Worm (Caenorhabditis elegans): ENCODE results near the gene rpn-2.
A peak's percentile ranks its signal among the peaks of the same experiment; 100 is the strongest.

rpn-2 gene

DNA sequence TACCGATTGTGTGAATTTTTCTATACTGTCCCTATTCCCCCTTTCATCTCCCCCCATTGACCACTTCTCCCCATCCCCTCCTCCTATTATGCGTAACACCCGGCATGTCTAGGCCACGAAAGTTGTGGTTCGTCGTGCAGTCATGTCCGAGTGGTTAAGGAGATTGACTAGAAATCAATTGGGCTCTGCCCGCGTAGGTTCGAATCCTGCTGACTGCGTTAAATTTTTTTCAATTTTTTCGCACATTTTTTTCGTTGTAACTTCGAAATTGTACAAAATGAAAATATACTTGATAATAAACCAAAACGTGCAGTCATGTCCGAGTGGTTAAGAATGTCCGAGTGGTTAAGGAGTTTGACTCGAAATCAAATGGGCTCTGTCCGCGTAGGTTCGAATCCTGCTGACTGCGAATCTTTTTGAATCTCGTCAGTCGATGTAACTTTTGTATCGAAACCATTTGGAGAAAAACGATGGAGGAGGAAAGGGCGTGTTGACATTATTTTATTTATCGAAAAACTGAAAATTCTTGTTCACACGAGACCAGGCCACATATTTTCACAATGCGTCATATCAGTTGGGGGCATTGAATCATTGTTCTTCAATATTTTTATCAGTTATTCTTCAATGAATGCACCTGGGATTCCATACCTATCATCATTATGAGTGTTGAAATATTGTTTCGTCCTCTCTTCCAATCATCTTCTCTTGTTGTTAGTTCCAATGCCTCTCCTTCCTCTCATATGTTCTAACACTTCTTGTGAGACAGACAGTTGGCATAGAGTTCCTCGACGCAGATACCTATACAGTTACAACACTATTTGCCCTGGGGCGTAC lies 40.1 kb upstream of the rpn-2 start, which contains the start of gene nfm-1 (continued):
- TF ChIP-seq nhr-111 (GFP tag; optimal IDR thresholded peaks at IDR 0.05) (peak; percentile 70), hif-1 (tag; optimal IDR thresholded peaks at IDR 0.05) (peak in 1 of 2 experiments; percentile 53), zip-11 (GFP tag; IDR thresholded peaks at IDR 0.05) (peak; percentile 70; the same call in 1 of the 2 replicates), zfp-3 (GFP tag; conservative IDR thresholded peaks at IDR 0.05) (peak; percentile 69; the same call in 1 of the 2 replicates), gei-8 (GFP tag; optimal IDR thresholded peaks at IDR 0.05) (peak; percentile 65), egl-43 (GFP tag; IDR thresholded peaks at IDR 0.05) (peak; percentile 93), vab-7 (GFP tag; IDR thresholded peaks at IDR 0.05) (peak; percentile 77), mdl-1 (tag; optimal IDR thresholded peaks at IDR 0.05) (peak in 1 of 2 experiments; percentile 44), fkh-10 (GFP tag; optimal IDR thresholded peaks at IDR 0.05) (peak; percentile 43), T20F7.1 (GFP tag; optimal IDR thresholded peaks at IDR 0.05) (peak; percentile 65), ZK337.2 (GFP tag; IDR thresholded peaks at IDR 0.05) (no peak), mep-1 (tag; optimal IDR thresholded peaks at IDR 0.05) (peak; percentile 63), unc-130 (GFP tag; optimal IDR thresholded peaks at IDR 0.05) (peak; percentile 21), daf-8 (GFP tag; IDR thresholded peaks at IDR 0.05) (0 out of 2 replicates have a peak, but pooled peaks have one; percentile 52), F49E8.2 (tag; optimal IDR thresholded peaks at IDR 0.05; ENCODE audit: borderline replicate concordance) (peak; percentile 39), ama-1 (optimal IDR thresholded peaks at IDR 0.05) (no peak), tra-1 (GFP tag; IDR thresholded peaks at IDR 0.05) (peak; percentile 84), pha-4 (GFP tag; IDR thresholded peaks at IDR 0.05) (peak; percentile 72; the same call in 1 of the 2 replicates), pha-4 (tag; optimal IDR thresholded peaks at IDR 0.05) (no peak), ces-1 (GFP tag; optimal IDR thresholded peaks at IDR 0.05) (no peak), nhr-28 (tag; optimal IDR thresholded peaks at IDR 0.05) (peak; percentile 83), pqm-1 (tag; optimal IDR thresholded peaks at IDR 0.05) (peak; percentile 85), ceh-32 (tag; optimal IDR thresholded peaks at IDR 0.05; ENCODE audit: poor library complexity) (no peak), madf-5 (GFP tag; IDR thresholded peaks at IDR 0.05) (peak; percentile 2 to 77; a peak in 1 of 4 replicates), F10B5.3 (tag; optimal IDR thresholded peaks at IDR 0.05) (no peak), zip-2 (tag; optimal IDR thresholded peaks at IDR 0.05) (no peak), spr-1 (tag; optimal IDR thresholded peaks at IDR 0.05) (peak; percentile 67), dmd-6 (GFP tag; IDR thresholded peaks at IDR 0.05) (peak; percentile 87), nhr-102 (tag; optimal IDR thresholded peaks at IDR 0.05) (peak; percentile 61), ceh-20 (GFP tag; IDR thresholded peaks at IDR 0.05) (peak; percentile 14; the same call in 1 of the 2 replicates), nhr-11 (tag; optimal IDR thresholded peaks at IDR 0.05) (peak; percentile 44), T26A8.4 (GFP tag; IDR thresholded peaks at IDR 0.05) (peak; percentile 63; the same call in 1 of the 2 replicates), nhr-41 (GFP tag; IDR thresholded peaks at IDR 0.05) (peak; percentile 28; the same call in 1 of the 2 replicates), lin-39 (tag; optimal IDR thresholded peaks at IDR 0.05) (no peak), daf-12 (tag; optimal IDR thresholded peaks at IDR 0.05) (no peak), mes-2 (tag; optimal IDR thresholded peaks at IDR 0.05; ENCODE audit: poor library complexity, severe bottlenecking) (peak; percentile 84), ceh-28 (tag; optimal IDR thresholded peaks at IDR 0.05) (no peak), daf-16 (GFP tag; optimal IDR thresholded peaks at IDR 0.05) (peak; percentile 5 to 63), daf-16 (tag; optimal IDR thresholded peaks at IDR 0.05) (peak; percentile 90), php-3 (GFP tag; IDR thresholded peaks at IDR 0.05) (peak; percentile 73), ceh-44 (GFP tag; IDR thresholded peaks at IDR 0.05) (peak; percentile 80; the same call in 1 of the 2 replicates), nhr-10 (tag; optimal IDR thresholded peaks at IDR 0.05) (peak; percentile 16), duxl-1 (tag; optimal IDR thresholded peaks at IDR 0.05; ENCODE audit: poor library complexity) (peak; percentile 24), mxl-2 (GFP tag; conservative IDR thresholded peaks at IDR 0.05) (no peak; the same call in 1 of the 2 replicates), ztf-11 (tag; optimal IDR thresholded peaks at IDR 0.05) (no peak), ceh-62 (tag; optimal IDR thresholded peaks at IDR 0.05) (no peak), spr-3 (GFP tag; optimal IDR thresholded peaks at IDR 0.05) (peak; percentile 69), nhr-48 (tag; optimal IDR thresholded peaks at IDR 0.05) (peak; percentile 78), jun-1 (tag; optimal IDR thresholded peaks at IDR 0.05) (peak; percentile 2)

All from whole organism, L4 larva.